Fruit fly (Drosophila melanogaster): Measurements from ENCODE around the gene CG14105.

DNA sequence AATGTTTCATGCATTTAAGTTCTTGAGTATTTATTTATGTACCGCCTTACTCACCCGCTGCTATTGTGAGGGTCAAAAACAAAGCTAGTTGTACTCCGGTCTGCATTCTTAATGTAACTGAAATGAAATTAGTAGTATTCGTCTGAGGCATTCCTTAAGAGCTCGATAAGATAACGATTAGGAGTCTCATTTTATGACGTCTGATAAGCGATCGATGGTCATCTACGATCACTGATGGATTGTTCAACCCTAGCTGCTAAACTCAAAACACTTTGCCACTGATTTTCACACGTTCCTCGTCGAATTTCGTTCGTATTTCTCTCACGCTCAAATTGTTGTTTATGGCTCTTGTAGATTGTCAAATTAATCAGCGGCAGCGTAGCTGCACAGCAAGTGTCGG is 30.7 kb upstream of the CG14105 start, which contains the start of gene CG10116:
- TF ChIP-seq dsx (GFP tag; optimal IDR thresholded peaks at IDR 0.05; ENCODE audit: poor library complexity, severe bottlenecking) (no peak), lz (GFP tag; optimal IDR thresholded peaks at IDR 0.05) (no peak), Eip78C (GFP tag) (no peak), CG3032 (tag; optimal IDR thresholded peaks at IDR 0.05) (no peak), acj6 (GFP tag; optimal IDR thresholded peaks at IDR 0.05) (no peak), Eip75B (GFP tag; optimal IDR thresholded peaks at IDR 0.05) (no peak), Ets96B (tag; optimal IDR thresholded peaks at IDR 0.05) (no peak), Blimp-1 (GFP tag; optimal IDR thresholded peaks at IDR 0.05) (no peak), dac (GFP tag; optimal IDR thresholded peaks at IDR 0.05) (no peak), CG1621 (tag; optimal IDR thresholded peaks at IDR 0.05) (no peak), OdsH (GFP tag; optimal IDR thresholded peaks at IDR 0.05) (no peak)
